Worm (Caenorhabditis elegans) whole organism, L2 larva: ENCODE data around the gene C18E9.8.

Experiments
- F13H6.1 ChIP-seq: sonication (generic microtip); optimal IDR thresholded peaks from 2 replicates; lab custom pipeline; 2016; ENCODE audit warnings: missing genetic modification characterization, missing compliant biosample characterization
- R02D3.7 ChIP-seq: fragments of 150-350 bp; optimal IDR thresholded peaks from 2 replicates; lab custom pipeline; 2014; ENCODE audit warnings: missing biosample characterization, missing genetic modification characterization
- Y55F3AM.14 ChIP-seq: fragments of 200-800 bp; sonication (Bioruptor generic); optimal IDR thresholded peaks from 2 replicates; lab custom pipeline; 2018; ENCODE audit warnings: mild to moderate bottlenecking, missing genetic modification characterization, missing compliant biosample characterization
- ZK546.5 ChIP-seq: sonication (generic microtip); optimal IDR thresholded peaks from 2 replicates; lab custom pipeline; 2017; ENCODE audit warnings: missing biosample characterization, missing genetic modification characterization
- aly-2 ChIP-seq: fragments of 150-350 bp; optimal IDR thresholded peaks from 2 replicates; lab custom pipeline; 2014; ENCODE audit warnings: missing biosample characterization, missing genetic modification characterization
- ama-1 ChIP-seq: fragments of 150-350 bp; optimal IDR thresholded peaks from 2 replicates; lab custom pipeline; 2018; ENCODE audit warnings: inconsistent platforms
- blmp-1 ChIP-seq: sonication (generic microtip); optimal IDR thresholded peaks from 2 replicates; lab custom pipeline; 2017; ENCODE audit warnings: missing genetic modification characterization, mild to moderate bottlenecking, missing compliant biosample characterization, antibody characterized with exemption, moderate library complexity; ENCODE audit not compliant: insufficient read depth
- crh-2 ChIP-seq: sonication (generic microtip); optimal IDR thresholded peaks from 2 replicates; lab custom pipeline; 2017; ENCODE audit warnings: missing biosample characterization, missing genetic modification characterization
- dmd-4 ChIP-seq: sonication (generic microtip); optimal IDR thresholded peaks from 2 replicates; lab custom pipeline; 2017; ENCODE audit warnings: missing biosample characterization, missing genetic modification characterization
- egl-27 ChIP-seq: sonication (generic microtip); optimal IDR thresholded peaks from 3 replicates; lab custom pipeline; 2017; ENCODE audit warnings: missing biosample characterization, missing genetic modification reagents, missing genetic modification characterization
- elt-1 ChIP-seq: fragments of 150-350 bp; optimal IDR thresholded peaks from 2 replicates; lab custom pipeline; 2014; ENCODE audit warnings: missing biosample characterization, missing genetic modification characterization
- elt-3 ChIP-seq: sonication (generic microtip); optimal IDR thresholded peaks from 2 replicates; lab custom pipeline; 2017; ENCODE audit warnings: missing biosample characterization, missing genetic modification characterization
- fos-1 ChIP-seq: fragments of 150-350 bp; optimal IDR thresholded peaks from 2 replicates; lab custom pipeline; 2014; ENCODE audit warnings: missing biosample characterization, missing genetic modification characterization
- gmeb-1 ChIP-seq: fragments of 150-350 bp; optimal IDR thresholded peaks from 2 replicates; lab custom pipeline; 2014; ENCODE audit warnings: missing biosample characterization, missing genetic modification characterization
- lin-11 ChIP-seq: fragments of 150-350 bp; sonication (generic microtip); optimal IDR thresholded peaks from 2 replicates; lab custom pipeline; 2014; ENCODE audit warnings: missing biosample characterization, missing genetic modification characterization, inconsistent platforms, mixed read lengths
- lin-39 ChIP-seq: fragments of 150-350 bp; optimal IDR thresholded peaks from 2 replicates; lab custom pipeline; 2014; ENCODE audit warnings: missing biosample characterization, missing genetic modification reagents, missing genetic modification characterization
- lsy-2 ChIP-seq, 2 experiments: fragments of 150-350 bp in 1 of 2; sonication (generic microtip) in 1 of 2; optimal IDR thresholded peaks; 2 replicates each; lab custom pipeline; 2014 to 2017; ENCODE audit warnings: missing biosample characterization in 2 of 2, missing genetic modification characterization in 2 of 2
- mab-5 ChIP-seq: fragments of 150-350 bp; optimal IDR thresholded peaks from 2 replicates; lab custom pipeline; 2014; ENCODE audit warnings: missing biosample characterization, missing genetic modification characterization
- mbf-1 ChIP-seq: sonication (generic microtip); optimal IDR thresholded peaks from 2 replicates; lab custom pipeline; 2017; ENCODE audit warnings: missing biosample characterization, missing genetic modification characterization
- nhr-11 ChIP-seq: fragments of 150-350 bp; optimal IDR thresholded peaks from 2 replicates; lab custom pipeline; 2014; ENCODE audit warnings: missing biosample characterization, missing genetic modification characterization
- nhr-129 ChIP-seq: fragments of 150-350 bp; optimal IDR thresholded peaks from 2 replicates; lab custom pipeline; 2014; ENCODE audit warnings: missing biosample characterization, missing genetic modification characterization
- nhr-21 ChIP-seq: fragments of 150-350 bp; optimal IDR thresholded peaks from 2 replicates; lab custom pipeline; 2014; ENCODE audit warnings: missing biosample characterization, missing genetic modification characterization
- nhr-23 ChIP-seq: fragments of 150-350 bp; optimal IDR thresholded peaks from 2 replicates; lab custom pipeline; 2014; ENCODE audit warnings: missing biosample characterization, missing genetic modification reagents, missing genetic modification characterization
- nhr-237 ChIP-seq: fragments of 150-350 bp; optimal IDR thresholded peaks from 2 replicates; lab custom pipeline; 2014; ENCODE audit warnings: missing biosample characterization, missing genetic modification characterization
- nhr-25 ChIP-seq: fragments of 150-350 bp; sonication (generic microtip); optimal IDR thresholded peaks from 3 replicates; lab custom pipeline; 2014; ENCODE audit warnings: missing biosample characterization, missing genetic modification characterization
- nhr-6 ChIP-seq: fragments of 150-350 bp; optimal IDR thresholded peaks from 2 replicates; lab custom pipeline; 2014; ENCODE audit warnings: missing biosample characterization, missing genetic modification characterization
- nhr-77 ChIP-seq: fragments of 150-350 bp; optimal IDR thresholded peaks from 2 replicates; lab custom pipeline; 2014; ENCODE audit warnings: missing biosample characterization, missing genetic modification characterization
- peb-1 ChIP-seq: fragments of 150-350 bp; optimal IDR thresholded peaks from 2 replicates; lab custom pipeline; 2014; ENCODE audit warnings: missing biosample characterization, missing genetic modification characterization
- sem-4 ChIP-seq: fragments of 150-350 bp; optimal IDR thresholded peaks from 2 replicates; lab custom pipeline; 2014; ENCODE audit warnings: missing biosample characterization, missing genetic modification reagents, missing genetic modification characterization
- skn-1 ChIP-seq: sonication (generic microtip); optimal IDR thresholded peaks from 2 replicates; lab custom pipeline; 2017; ENCODE audit warnings: missing biosample characterization, missing genetic modification characterization
- sma-3 ChIP-seq: sonication (generic microtip); optimal IDR thresholded peaks from 2 replicates; lab custom pipeline; 2016; ENCODE audit warnings: missing genetic modification reagents, missing genetic modification characterization, missing compliant biosample characterization
- sma-9 ChIP-seq, 2 experiments: fragments of 150-350 bp in 1 of 2; sonication (generic microtip) in 1 of 2; optimal IDR thresholded peaks; 2 replicates each; lab custom pipeline; 2014 to 2016; ENCODE audit warnings: missing genetic modification characterization in 2 of 2, mild to moderate bottlenecking in 1 of 2, missing biosample characterization in 1 of 2, missing compliant biosample characterization in 1 of 2, missing genetic modification reagents in 1 of 2, moderate library complexity in 1 of 2
- snpc-4 ChIP-seq: fragments of 150-350 bp; optimal IDR thresholded peaks from 2 replicates; lab custom pipeline; 2014; ENCODE audit warnings: missing biosample characterization, missing genetic modification characterization
- unc-39 ChIP-seq: fragments of 150-350 bp; optimal IDR thresholded peaks from 2 replicates; lab custom pipeline; 2014; ENCODE audit warnings: missing biosample characterization, missing genetic modification characterization
- unc-55 ChIP-seq: fragments of 150-350 bp; sonication (generic microtip); optimal IDR thresholded peaks from 3 replicates; lab custom pipeline; 2014; ENCODE audit warnings: missing biosample characterization, missing genetic modification reagents, missing genetic modification characterization
- unc-62 ChIP-seq: fragments of 150-350 bp; optimal IDR thresholded peaks from 2 replicates; lab custom pipeline; 2014; ENCODE audit warnings: missing biosample characterization, missing genetic modification reagents, missing genetic modification characterization
- zag-1 ChIP-seq: fragments of 150-350 bp; optimal IDR thresholded peaks from 2 replicates; lab custom pipeline; 2014; ENCODE audit warnings: missing biosample characterization, missing genetic modification characterization
- ztf-11 ChIP-seq: sonication (generic microtip); optimal IDR thresholded peaks from 2 replicates; lab custom pipeline; 2017; ENCODE audit warnings: missing biosample characterization, missing genetic modification characterization
- ztf-4 ChIP-seq: fragments of 150-350 bp; optimal IDR thresholded peaks from 2 replicates; lab custom pipeline; 2014; ENCODE audit warnings: missing biosample characterization, missing genetic modification characterization

The C18E9.8 gene

DNA sequence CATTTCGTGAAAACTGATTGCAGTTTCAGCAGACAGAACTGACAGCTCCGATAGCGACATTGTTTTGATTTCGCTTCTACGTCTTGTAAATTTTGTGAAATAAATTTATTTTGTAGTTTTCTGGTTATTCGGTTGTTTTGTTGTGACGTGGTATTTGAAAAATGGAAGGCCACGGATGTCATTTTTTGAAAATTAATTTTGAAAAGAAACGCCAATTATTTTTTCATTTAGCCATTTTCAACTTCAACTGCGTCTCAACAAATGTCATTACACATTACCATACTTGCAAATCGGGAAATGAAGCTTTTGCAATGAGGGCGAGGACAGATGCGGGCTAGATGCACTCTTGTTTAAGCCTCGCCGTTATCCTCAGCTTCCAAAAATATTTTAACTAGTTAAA lies at the start of gene C18E9.8:
TSS of gene C18E9.8 (minus strand) at position 101 of the 400 bp plus-strand sequence.
- TF ChIP-seq sma-3 (GFP tag; lab: Kevin White, UChicago) = no peak
- peak; percentile 7 for TF ChIP-seq nhr-129 (tag; lab: Kevin White, UChicago)
- TF ChIP-seq Y55F3AM.14 (GFP tag; lab: Kevin White, UChicago) = no peak
- TF ChIP-seq sem-4 (tag; lab: Kevin White, UChicago) = no peak
- TF ChIP-seq, all 48 proteins: peak for 1

DNA sequence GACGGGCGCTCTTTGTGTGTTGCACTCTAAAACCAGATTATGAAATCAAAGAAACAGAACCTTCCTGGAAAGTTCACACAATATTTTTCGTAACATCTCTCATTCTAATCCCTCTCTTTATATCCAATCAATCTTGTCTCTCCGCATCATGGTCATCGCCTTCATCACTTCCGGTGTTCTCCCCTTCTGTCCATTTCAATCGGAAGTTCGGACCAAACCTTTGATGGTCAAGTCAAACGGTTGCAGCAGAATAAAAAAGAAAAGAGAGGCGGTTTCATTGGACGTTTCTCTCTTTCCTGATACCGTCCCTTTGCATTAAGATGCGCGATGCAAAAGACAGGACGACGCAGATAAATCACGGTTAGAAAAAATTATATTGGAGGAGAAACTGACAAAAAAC lies 45.2 kb upstream of the C18E9.8 start:
- TF ChIP-seq sma-3 (GFP tag; lab: Kevin White, UChicago) (peak; percentile 12), snpc-4 (tag; lab: Kevin White, UChicago) (no peak), gmeb-1 (tag; lab: Kevin White, UChicago) (no peak), aly-2 (tag; lab: Kevin White, UChicago) (no peak), nhr-6 (tag; lab: Kevin White, UChicago) (no peak), elt-1 (tag; lab: Kevin White, UChicago) (no peak), nhr-129 (tag; lab: Kevin White, UChicago) (no peak), zag-1 (no peak), unc-62 (GFP tag; lab: Kevin White, UChicago) (no peak), unc-39 (tag; lab: Kevin White, UChicago) (no peak), nhr-77 (tag; lab: Kevin White, UChicago) (no peak), nhr-21 (tag; lab: Kevin White, UChicago) (peak; percentile 81), egl-27 (tag; lab: Kevin White, UChicago) (peak; percentile 52), nhr-23 (tag; lab: Kevin White, UChicago) (no peak), dmd-4 (tag; lab: Kevin White, UChicago) (no peak), R02D3.7 (tag; lab: Kevin White, UChicago) (no peak)

DNA sequence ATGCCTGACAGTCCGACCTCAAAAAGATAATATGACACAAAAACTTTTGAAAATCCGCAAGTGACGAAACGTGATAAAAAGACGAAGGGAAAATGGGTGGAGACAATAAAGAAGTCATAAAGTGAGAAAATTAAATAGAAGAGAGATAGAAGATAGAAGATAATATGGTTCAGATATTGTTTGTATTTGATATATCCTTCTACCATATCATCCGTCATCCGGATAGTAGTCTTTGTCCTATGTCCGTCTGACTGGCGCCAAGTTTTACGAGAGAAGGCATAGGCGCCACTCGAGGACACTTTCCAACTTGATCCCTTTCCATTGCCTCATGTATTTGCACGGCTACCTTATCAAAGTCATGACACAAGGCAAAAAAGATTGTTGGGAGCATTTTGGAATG lies 44.0 kb upstream of the C18E9.8 start:
- TF ChIP-seq fos-1 (tag; lab: Kevin White, UChicago) (peak; percentile 10), sma-3 (GFP tag; lab: Kevin White, UChicago) (peak; percentile 77), nhr-21 (tag; lab: Kevin White, UChicago) (peak; percentile 47), sma-9 (GFP tag; optimal IDR thresholded peaks at IDR 0.05; lab: Kevin White, UChicago) (peak; percentile 36), sma-9 (tag; optimal IDR thresholded peaks at IDR 0.05; lab: Kevin White, UChicago) (no peak), nhr-129 (tag; lab: Kevin White, UChicago) (peak; percentile 30), nhr-6 (tag; lab: Kevin White, UChicago) (no peak)

- no peak for TF ChIP-seq peb-1
- TF ChIP-seq nhr-21 (tag; lab: Kevin White, UChicago) = no peak
- no peak for TF ChIP-seq ztf-4
- no peak for TF ChIP-seq ZK546.5 (tag; lab: Kevin White, UChicago)
- no peak for TF ChIP-seq nhr-11 (tag; lab: Kevin White, UChicago)
- no peak for TF ChIP-seq nhr-237
- no peak for TF ChIP-seq nhr-77 (tag; lab: Kevin White, UChicago)
- TF ChIP-seq lsy-2 (tag; optimal IDR thresholded peaks at IDR 0.05; lab: Kevin White, UChicago) = no peak
- no peak for TF ChIP-seq fos-1 (tag; lab: Kevin White, UChicago)
- TF ChIP-seq lin-39 (tag; lab: Kevin White, UChicago) = no peak
- no peak for TF ChIP-seq Y55F3AM.14 (GFP tag; lab: Kevin White, UChicago)
- no peak for TF ChIP-seq F13H6.1 (tag; lab: Kevin White, UChicago)
- TF ChIP-seq unc-55 = no peak
- TF ChIP-seq gmeb-1 (tag; lab: Kevin White, UChicago) = no peak
- no peak for TF ChIP-seq mbf-1 (tag; lab: Kevin White, UChicago)
- TF ChIP-seq nhr-25 = no peak
- no peak for TF ChIP-seq R02D3.7 (tag; lab: Kevin White, UChicago)
Measured at ce11 chrII:9029218-9029672, 41.4 kb upstream of the C18E9.8 start, which contains the start of gene F37B12.1. Gene F37B12.1 (minus strand): TSS chrII:9029268.

DNA sequence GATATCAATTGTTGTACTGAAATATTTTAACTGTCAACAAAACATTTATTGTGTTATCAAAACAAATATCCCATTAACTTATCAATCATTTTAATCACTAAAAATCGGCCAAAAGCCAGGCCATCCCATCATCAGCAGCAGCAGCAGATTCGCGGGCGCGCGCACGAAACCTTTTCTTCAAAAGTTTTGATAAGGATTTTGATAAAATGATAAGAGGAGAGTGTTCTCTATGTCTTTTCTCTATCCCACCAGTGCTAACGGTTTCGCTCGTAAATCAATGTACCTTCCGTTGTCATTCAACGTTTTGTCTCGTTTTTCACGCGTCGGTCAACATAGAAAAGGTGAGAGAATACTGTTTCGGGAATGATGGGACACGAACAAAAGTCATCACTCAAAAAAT lies 40.2 kb upstream of the C18E9.8 start:
- TF ChIP-seq sma-3 (GFP tag; lab: Kevin White, UChicago) (peak; percentile 43), ztf-11 (tag; lab: Kevin White, UChicago) (no peak), F13H6.1 (tag; lab: Kevin White, UChicago) (no peak), R02D3.7 (tag; lab: Kevin White, UChicago) (no peak), skn-1 (tag; lab: Kevin White, UChicago) (no peak), unc-39 (tag; lab: Kevin White, UChicago) (no peak), crh-2 (tag; lab: Kevin White, UChicago) (no peak), snpc-4 (tag; lab: Kevin White, UChicago) (no peak), aly-2 (tag; lab: Kevin White, UChicago) (no peak), nhr-21 (tag; lab: Kevin White, UChicago) (peak; percentile 32), ama-1 (lab: Kevin White, UChicago) (no peak), elt-3 (tag; lab: Kevin White, UChicago) (no peak), blmp-1 (tag; lab: Kevin White, UChicago) (no peak), nhr-25 (peak; percentile 26), mab-5 (tag; lab: Kevin White, UChicago) (no peak), sma-9 (GFP tag; optimal IDR thresholded peaks at IDR 0.05; lab: Kevin White, UChicago) (peak; percentile 59), sma-9 (tag; optimal IDR thresholded peaks at IDR 0.05; lab: Kevin White, UChicago) (no peak), gmeb-1 (tag; lab: Kevin White, UChicago) (no peak), dmd-4 (tag; lab: Kevin White, UChicago) (no peak), unc-62 (GFP tag; lab: Kevin White, UChicago) (no peak), fos-1 (tag; lab: Kevin White, UChicago) (peak; percentile 17), lin-11 (no peak)
